Fruit fly (Drosophila melanogaster) whole organism, larva: ENCODE data around the gene CG1801.
A peak's percentile ranks its signal among the peaks of the same experiment; 100 is the strongest.

Source experiments
- noc ChIP-seq: fragments of 200-800 bp; sonication (Bioruptor generic); optimal IDR thresholded peaks from 3 replicates; lab custom pipeline; 2019; ENCODE audit warnings: missing biosample characterization, mild to moderate bottlenecking, missing genetic modification characterization, moderate library complexity

Gene CG1801

DNA sequence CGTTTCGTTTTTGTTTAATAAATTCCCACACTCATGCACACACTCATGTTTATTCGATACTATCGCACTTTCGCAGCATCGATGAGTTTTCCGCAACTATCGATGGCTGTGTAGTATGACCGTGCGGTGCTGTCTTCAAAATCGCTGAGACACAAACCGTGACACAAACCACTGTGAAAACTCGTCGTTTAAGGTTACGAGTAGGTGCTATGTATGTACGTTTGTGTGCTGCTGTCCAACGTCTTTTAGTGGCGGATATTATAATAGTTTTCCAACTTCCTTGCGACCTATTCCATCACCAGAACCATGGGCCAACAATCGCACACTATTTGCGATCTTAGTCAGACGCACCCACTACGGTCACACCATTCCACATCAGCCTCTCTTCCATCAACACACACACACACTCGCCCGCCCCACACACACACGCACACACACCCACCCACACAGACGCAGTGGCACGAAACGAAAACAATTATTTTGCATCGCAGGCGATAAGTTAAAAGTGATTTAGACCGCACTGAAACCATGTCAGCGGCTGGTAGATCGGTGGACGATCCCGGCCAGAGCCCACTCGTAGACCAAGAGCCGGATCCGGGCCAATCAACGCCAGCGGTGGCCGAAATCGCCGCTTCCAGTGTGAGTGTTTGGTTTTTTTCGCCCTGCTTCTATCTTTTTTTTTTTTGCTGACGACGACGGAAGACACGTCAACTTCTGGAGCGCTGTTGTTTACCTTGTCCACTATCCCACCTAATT, 6.8 kb upstream of the CG1801 start, which contains the start of the genes Dd and CG1486:
TSS of gene Dd (minus strand) at position 77 of the 756 bp plus-strand sequence.
TSS of gene CG1486 (plus strand) at position 114 of the 756 bp plus-strand sequence.
- no peak for TF ChIP-seq noc (tag; lab: Kevin White, UChicago)

DNA sequence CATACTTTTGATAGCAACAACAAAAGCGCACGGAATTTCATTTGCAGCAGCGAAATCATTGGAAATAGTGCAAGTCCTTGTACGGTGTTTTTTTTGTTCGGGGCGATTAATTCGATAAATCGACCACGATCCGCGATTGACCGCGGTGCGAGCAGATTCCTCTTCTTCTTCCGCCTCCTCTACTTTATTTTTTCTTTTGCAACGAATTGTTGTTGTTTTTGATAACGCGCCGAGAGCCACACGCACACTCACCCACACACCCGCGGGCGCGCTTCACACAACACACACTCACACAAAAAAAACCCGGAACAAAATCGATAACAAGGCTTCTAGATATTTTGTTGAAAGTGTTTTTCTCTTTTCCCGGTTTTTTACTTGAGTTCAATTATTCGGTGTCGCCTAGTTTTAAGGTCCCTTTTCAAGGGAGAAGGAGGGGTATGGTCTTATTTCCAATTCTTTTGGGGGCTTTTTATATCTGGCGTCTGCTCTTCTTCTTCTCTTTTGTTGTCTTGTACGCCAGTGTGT, 5.9 kb upstream of the CG1801 start:
- no peak for TF ChIP-seq noc (tag; lab: Kevin White, UChicago)

DNA sequence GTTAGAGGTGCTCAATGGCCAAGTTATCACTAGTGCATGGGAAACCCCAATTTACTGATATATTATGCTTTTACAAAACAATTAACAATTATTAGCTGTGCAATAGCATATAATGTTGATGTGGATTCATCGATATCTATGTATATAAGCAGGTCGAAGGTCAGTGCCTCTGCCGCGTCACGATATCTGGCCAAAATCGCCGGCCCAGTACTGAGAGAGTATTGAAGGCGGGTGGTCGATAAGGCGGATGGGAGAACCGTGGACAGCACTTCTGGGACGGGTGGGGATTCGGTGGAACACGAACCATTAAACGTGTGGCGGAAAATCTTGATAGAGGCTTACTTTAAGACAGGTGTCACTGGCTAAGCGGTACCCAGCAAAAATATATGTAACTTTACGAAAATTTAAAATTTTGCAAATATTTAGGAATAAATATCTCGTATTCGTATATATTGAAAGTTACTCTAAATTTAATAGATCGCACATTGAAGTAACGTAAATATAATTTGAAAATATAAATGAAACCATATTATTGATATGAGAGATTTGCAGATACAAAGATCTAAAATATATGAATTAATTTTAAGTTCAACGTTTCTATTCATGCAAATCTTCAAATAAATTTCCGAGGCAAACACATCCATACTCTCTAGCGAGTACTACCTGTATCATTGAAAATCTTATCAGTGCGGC, 5.1 kb upstream of the CG1801 start:
- no peak for TF ChIP-seq noc (tag; lab: Kevin White, UChicago)

DNA sequence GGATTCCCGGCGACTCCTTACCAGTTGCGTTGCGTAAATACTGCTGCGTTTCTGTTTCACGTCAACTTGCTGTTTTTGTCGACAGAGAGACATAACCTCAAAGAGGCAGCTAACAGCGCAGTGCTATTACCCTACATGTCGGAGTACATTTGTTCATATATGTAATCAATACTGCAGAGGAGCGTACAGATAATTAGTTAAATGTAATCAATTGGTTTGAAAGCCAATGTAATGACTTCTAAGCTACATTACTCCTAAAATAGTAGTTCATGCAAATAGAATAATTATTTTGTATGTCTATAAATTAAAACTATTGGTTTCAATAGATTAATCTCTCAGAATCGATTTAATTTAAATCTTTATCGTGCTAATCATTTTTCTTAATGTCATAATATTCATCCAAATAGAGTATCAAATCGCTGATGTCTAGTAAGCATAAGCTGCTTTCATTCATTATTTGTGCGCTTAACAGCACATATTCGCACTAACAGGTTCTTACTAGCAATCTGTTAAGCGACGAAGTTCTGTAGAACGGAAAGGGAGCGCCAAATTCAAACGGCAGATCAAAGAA, 2.0 kb upstream of the CG1801 start, which contains the start of the genes SLIRP1 and anox:
TSS of gene SLIRP1 (minus strand) at position 95 of the 571 bp plus-strand sequence.
TSS of gene anox (minus strand) at position 95 of the 571 bp plus-strand sequence.
- TF ChIP-seq noc (tag; lab: Kevin White, UChicago), result peak; percentile 90

DNA sequence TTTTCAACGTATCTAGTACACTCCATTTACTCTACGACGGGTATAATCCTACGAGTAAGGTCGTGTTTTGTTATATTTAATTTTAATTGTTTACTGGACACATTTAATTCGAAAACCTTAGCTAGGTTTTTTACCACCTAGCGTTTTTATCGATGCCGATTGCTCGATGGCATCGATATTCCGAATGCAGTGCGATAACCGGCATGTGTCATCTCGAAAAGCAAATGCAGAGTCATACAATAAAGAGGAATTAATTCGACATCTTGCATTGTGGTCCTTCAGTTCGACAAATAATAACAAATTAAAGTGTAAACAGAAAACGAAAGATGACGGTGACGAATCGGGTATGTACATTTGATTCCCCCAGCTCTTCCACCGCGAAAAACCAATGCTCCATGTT, 1.5 kb downstream of the CG1801 start, which contains the start of gene Rpt6:
TSS of gene Rpt6 (plus strand) at position 201 of the 400 bp plus-strand sequence.
- TF ChIP-seq noc (tag; lab: Kevin White, UChicago), result no peak

DNA sequence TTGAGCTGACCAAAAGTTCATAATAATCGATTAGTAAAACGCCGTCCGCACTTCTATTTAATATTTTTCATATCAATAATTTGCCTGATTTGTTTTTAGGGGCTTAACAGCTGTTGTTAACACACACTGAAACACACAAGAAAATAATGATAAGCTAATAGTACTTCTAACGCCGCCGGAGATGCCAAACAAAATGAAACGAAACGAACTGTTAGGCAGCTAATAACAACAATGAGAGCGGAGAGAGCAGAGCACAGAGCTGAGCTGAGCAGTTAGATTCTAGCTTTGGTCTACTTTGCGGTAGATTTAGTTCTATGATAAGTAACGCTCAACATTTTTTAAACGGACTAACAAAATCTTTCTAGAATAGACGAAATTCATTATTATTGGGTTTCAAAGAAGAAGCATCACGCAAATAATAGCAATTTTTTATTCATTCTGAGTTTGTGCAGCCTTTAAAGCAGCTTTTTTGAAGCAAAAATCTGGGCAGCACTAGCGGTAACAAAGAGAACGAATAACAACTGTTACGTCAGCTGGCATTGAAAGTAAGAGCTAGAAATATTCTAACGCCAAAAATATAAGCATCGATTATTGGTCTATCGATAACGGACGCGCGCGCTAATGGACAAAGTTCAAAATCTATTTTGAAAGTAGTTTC, 10.7 kb downstream of the CG1801 start, which contains the start of gene Abca3:
TSS of gene Abca3 (minus strand) at position 181 of the 658 bp plus-strand sequence.
- peak; percentile 81 for TF ChIP-seq noc (tag; lab: Kevin White, UChicago)

DNA sequence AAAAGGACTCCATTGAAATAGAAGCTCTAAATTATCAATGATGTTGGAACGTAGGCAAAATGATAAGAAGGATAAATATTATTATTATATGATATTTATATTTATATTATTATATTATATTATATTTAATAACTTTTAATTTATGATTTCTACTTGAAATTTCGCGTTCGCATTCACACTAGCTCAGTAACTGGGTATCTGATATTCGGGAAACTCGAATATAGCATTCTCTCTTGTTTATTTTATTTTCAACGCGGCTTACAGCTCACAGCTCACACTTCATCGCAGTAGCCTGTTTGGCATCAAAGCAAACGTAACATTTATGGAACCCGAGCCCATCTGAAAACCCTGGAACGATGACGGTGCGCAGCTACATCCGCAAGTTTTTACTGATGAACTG, 32.3 kb downstream of the CG1801 start, which contains the start of gene CG1494:
TSS of gene CG1494 (plus strand) at position 301 of the 400 bp plus-strand sequence.
- no peak for TF ChIP-seq noc (tag; lab: Kevin White, UChicago)

DNA sequence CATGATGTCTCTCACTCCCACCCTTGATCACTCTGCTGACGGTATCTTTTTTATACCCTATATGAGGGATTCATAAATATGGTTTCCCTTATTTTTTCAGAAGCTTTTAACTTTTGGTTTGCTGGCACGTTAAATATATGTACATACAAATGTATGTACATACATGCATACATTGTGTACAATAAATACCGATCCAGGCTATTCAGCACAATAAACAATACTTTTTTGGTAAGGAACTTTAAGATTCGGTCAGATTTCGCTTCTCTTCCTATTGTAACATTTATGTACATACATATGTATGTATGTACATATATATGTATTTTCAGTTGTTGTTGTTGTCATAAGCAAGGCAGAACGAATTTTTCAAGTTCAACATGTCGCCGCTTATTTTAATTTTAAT, 35.3 kb downstream of the CG1801 start:
- no peak for TF ChIP-seq noc (tag; lab: Kevin White, UChicago)

DNA sequence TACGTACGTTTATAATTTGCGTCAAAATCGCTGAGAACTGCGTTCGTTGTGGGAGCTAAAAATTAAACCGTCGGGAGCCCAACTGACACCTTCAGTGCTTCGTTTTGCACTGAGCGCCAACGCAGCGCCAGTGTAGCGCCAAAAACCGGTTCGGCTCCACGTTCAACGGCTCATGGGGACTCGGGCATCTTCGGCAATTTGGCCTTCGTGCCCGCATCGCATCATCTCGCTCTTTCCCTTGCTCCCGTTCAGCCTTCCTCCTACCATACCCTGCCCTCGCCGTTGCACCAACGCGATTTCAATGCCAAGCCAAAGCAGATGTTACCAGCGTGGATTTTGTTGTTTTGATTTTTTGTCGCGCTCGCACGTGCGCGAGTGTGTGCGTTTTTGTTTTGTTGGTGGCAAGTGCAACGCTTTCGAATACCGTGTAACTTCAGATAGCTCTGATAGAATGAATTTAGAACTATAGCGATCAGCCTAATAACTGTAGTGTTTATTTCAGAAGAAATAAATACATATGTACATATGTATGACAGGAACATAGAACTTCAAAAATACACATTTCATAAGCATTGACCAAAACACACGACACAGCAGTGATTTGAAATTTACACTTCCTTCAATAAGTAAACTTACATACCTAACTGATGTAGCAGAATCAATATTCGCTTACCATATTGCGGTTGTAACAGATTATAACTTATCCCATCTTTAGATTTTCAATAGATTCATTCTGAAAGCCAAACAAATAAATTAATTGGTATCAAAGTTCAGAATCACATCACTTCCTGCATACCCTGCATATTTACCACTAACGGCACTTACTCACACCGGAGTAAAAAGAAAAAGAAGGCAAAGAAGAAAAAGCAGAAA, 36.0 kb downstream of the CG1801 start, which contains the start of gene Mnr:
TSS of gene Mnr (minus strand) at position 133 of the 873 bp plus-strand sequence.
- TF ChIP-seq noc (tag; lab: Kevin White, UChicago), result peak; percentile 2

DNA sequence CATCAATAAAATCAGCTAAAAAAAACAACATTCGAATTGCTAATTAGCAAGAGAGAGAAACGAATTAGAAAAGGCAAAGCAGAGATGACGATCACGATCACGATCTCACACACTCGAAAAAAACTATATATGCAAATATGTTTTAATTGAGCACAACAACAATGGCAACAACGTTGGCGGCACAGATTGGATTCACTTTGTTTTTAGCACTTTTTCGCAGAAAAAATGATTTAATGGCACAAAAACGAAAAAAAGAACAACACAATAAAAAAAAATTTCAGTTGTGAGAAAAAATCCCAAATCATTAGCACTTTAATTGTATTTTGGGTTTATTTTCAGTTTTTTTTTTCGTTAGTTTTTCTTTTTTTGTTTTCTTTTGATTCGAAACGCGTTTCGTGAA, 36.7 kb downstream of the CG1801 start:
- TF ChIP-seq noc (tag; lab: Kevin White, UChicago), result peak; percentile 33

DNA sequence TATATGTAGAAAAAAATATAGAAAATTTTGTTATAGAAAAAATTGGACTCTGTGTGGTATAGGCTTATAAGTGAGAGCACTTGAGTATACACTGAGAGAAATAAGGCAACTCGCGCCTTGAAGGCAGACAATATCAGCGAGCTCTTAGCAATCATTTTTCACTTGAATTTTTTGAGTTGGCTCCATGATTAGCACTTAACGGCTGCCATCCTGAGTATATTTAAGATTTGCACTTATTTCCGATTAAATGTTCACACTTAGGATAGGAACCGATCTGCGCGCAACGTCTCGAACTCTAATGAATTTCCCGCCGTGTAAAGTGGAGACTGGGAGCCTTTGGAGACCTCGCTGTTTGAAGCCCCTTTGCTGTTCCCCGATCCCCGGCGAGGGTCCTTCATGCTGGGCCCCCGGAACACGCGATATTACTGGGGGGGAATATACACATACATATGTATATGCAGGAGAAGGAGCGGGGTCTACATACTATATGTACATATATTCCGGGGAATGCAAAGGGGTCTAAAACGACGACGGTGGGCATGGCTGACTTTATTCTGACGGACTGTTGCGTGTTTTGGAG, 37.9 kb downstream of the CG1801 start:
- TF ChIP-seq noc (tag; lab: Kevin White, UChicago), result no peak

DNA sequence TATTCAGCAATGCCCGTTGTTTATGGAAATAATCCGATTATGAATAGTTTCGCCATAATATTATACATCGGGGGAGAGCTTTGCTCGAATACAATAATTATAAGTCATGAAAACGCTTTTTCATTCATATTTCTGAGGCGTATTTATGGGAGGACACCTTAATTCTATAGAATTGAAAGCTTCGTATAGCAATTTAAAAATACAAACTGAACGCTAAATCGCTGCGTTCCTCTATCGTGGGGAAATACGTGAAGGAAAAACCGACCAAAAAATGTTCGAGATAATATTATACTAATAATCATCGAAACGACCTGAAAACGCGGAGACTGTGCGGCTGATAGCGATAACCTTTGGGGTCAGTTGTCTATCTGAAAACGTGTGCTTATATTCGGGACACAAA, 40.8 kb downstream of the CG1801 start:
- TF ChIP-seq noc (tag; lab: Kevin White, UChicago), result no peak

DNA sequence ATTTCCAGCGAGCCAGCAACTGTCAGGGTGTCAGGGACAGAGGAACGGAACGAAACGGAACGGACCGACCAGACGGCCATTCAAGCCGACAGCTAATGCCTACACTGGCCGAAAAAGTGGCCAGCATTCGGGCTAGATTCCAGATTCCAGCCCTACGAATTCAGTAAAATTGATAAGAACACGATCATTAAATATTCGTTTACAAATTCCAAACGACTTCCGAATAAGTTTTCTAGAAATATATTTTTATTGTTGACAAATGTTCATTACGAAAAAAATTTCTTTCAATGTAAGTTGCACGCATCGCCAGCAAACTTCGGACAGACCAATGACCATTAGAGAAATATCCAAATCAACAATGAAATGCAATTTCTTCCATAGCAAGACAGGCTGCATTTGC, 51.9 kb downstream of the CG1801 start:
- TF ChIP-seq noc (tag; lab: Kevin White, UChicago), result no peak
